Worm (Caenorhabditis elegans) whole organism, L2 larva: ENCODE measurements around the gene C25B8.8.

Source experiments
- ZK546.5 ChIP-seq: sonication (generic microtip); optimal IDR thresholded peaks from 2 replicates; lab custom pipeline; 2017; ENCODE audit warnings: missing biosample characterization, missing genetic modification characterization
- dmd-4 ChIP-seq: sonication (generic microtip); optimal IDR thresholded peaks from 2 replicates; lab custom pipeline; 2017; ENCODE audit warnings: missing biosample characterization, missing genetic modification characterization
- elt-1 ChIP-seq: fragments of 150-350 bp; optimal IDR thresholded peaks from 2 replicates; lab custom pipeline; 2014; ENCODE audit warnings: missing biosample characterization, missing genetic modification characterization
- fos-1 ChIP-seq: fragments of 150-350 bp; optimal IDR thresholded peaks from 2 replicates; lab custom pipeline; 2014; ENCODE audit warnings: missing biosample characterization, missing genetic modification characterization
- lin-11 ChIP-seq: fragments of 150-350 bp; sonication (generic microtip); optimal IDR thresholded peaks from 2 replicates; lab custom pipeline; 2014; ENCODE audit warnings: missing biosample characterization, missing genetic modification characterization, inconsistent platforms, mixed read lengths
- lsy-2 ChIP-seq, 2 experiments: fragments of 150-350 bp in 1 of 2; sonication (generic microtip) in 1 of 2; optimal IDR thresholded peaks; 2 replicates each; lab custom pipeline; 2014 to 2017; ENCODE audit warnings: missing biosample characterization in 2 of 2, missing genetic modification characterization in 2 of 2
- nhr-11 ChIP-seq: fragments of 150-350 bp; optimal IDR thresholded peaks from 2 replicates; lab custom pipeline; 2014; ENCODE audit warnings: missing biosample characterization, missing genetic modification characterization
- nhr-12 ChIP-seq: fragments of 150-350 bp; optimal IDR thresholded peaks from 2 replicates; lab custom pipeline; 2014; ENCODE audit warnings: missing biosample characterization, missing genetic modification characterization
- nhr-237 ChIP-seq: fragments of 150-350 bp; optimal IDR thresholded peaks from 2 replicates; lab custom pipeline; 2014; ENCODE audit warnings: missing biosample characterization, missing genetic modification characterization
- snpc-4 ChIP-seq: fragments of 150-350 bp; optimal IDR thresholded peaks from 2 replicates; lab custom pipeline; 2014; ENCODE audit warnings: missing biosample characterization, missing genetic modification characterization
- unc-39 ChIP-seq: fragments of 150-350 bp; optimal IDR thresholded peaks from 2 replicates; lab custom pipeline; 2014; ENCODE audit warnings: missing biosample characterization, missing genetic modification characterization
- ztf-4 ChIP-seq: fragments of 150-350 bp; optimal IDR thresholded peaks from 2 replicates; lab custom pipeline; 2014; ENCODE audit warnings: missing biosample characterization, missing genetic modification characterization

ce11 chrX:6654139-6654538, 44.3 kb downstream of the C25B8.8 start:
- TF ChIP-seq nhr-11 (tag; lab: Kevin White, UChicago), result no peak
- no peak for TF ChIP-seq snpc-4 (tag; lab: Kevin White, UChicago)
- TF ChIP-seq lin-11 (tag; lab: Kevin White, UChicago), result no peak
- TF ChIP-seq nhr-12 (tag; lab: Kevin White, UChicago), result no peak
- no peak for TF ChIP-seq lsy-2 (tag; optimal IDR thresholded peaks at IDR 0.05; lab: Kevin White, UChicago)
- TF ChIP-seq nhr-237 (tag; lab: Kevin White, UChicago), result no peak
- no peak for TF ChIP-seq unc-39
- peak; percentile 11 for TF ChIP-seq fos-1 (tag; lab: Kevin White, UChicago)
- TF ChIP-seq ztf-4 (tag; lab: Kevin White, UChicago), result no peak
- TF ChIP-seq dmd-4 (tag; lab: Kevin White, UChicago), result no peak
- TF ChIP-seq ZK546.5 (tag; lab: Kevin White, UChicago), result no peak
- no peak for TF ChIP-seq elt-1 (tag; lab: Kevin White, UChicago)
